Fruit fly (Drosophila melanogaster) whole organism, prepupa: Measurements from ENCODE around the gene CG5639.

Experiments
- CG10631 ChIP-seq: fragments of 200-800 bp; sonication (Bioruptor generic); optimal IDR thresholded peaks from 2 replicates; lab custom pipeline; 2016; ENCODE audit warnings: missing biosample characterization, missing genetic modification characterization
- CG10669 ChIP-seq: fragments of 200-800 bp; sonication (Bioruptor generic); optimal IDR thresholded peaks from 3 replicates; lab custom pipeline; 2018; ENCODE audit warnings: missing biosample characterization, mild to moderate bottlenecking, missing genetic modification characterization, moderate library complexity
- CG11294 ChIP-seq: fragments of 200-800 bp; sonication (Bioruptor generic); IDR thresholded peaks from 2 replicates; pipeline ENCODE4 v1.3.6; 2022; ENCODE audit warnings: missing biosample characterization, missing genetic modification characterization
- CG11762 ChIP-seq: fragments of 200-800 bp; sonication (Bioruptor generic); optimal IDR thresholded peaks from 3 replicates; lab custom pipeline; 2016; ENCODE audit warnings: missing biosample characterization, missing genetic modification characterization; ENCODE audit not compliant: insufficient read depth
- CG16779 ChIP-seq: fragments of 200-800 bp; sonication (Bioruptor generic); optimal IDR thresholded peaks from 3 replicates; lab custom pipeline; 2017; ENCODE audit warnings: missing biosample characterization, mild to moderate bottlenecking, missing genetic modification characterization
- CG3032 ChIP-seq: fragments of 200-800 bp; optimal IDR thresholded peaks from 2 replicates; lab custom pipeline; 2019; ENCODE audit warnings: missing biosample characterization, mild to moderate bottlenecking, missing genetic modification characterization, moderate library complexity
- CG31627 ChIP-seq: fragments of 200-800 bp; sonication (Bioruptor generic); optimal IDR thresholded peaks from 3 replicates; lab custom pipeline; 2016; ENCODE audit warnings: missing biosample characterization, missing genetic modification characterization
- CG32006 ChIP-seq: fragments of 200-800 bp; sonication (Bioruptor generic); optimal IDR thresholded peaks from 3 replicates; lab custom pipeline; 2017; ENCODE audit warnings: missing biosample characterization, mild to moderate bottlenecking, missing genetic modification characterization
- CG34406 ChIP-seq: fragments of 200-800 bp; sonication (Bioruptor generic); optimal IDR thresholded peaks from 3 replicates; lab custom pipeline; 2016; ENCODE audit warnings: missing biosample characterization, missing genetic modification characterization
- CG3919 ChIP-seq: fragments of 200-800 bp; sonication (Bioruptor generic); optimal IDR thresholded peaks from 3 replicates; lab custom pipeline; 2016; ENCODE audit warnings: missing biosample characterization, missing genetic modification characterization
- CG4318 ChIP-seq: fragments of 200-800 bp; sonication (Bioruptor generic); optimal IDR thresholded peaks from 3 replicates; lab custom pipeline; 2017; ENCODE audit warnings: missing biosample characterization, mild to moderate bottlenecking, missing genetic modification characterization
- CG6163 ChIP-seq: fragments of 200-800 bp; sonication (Bioruptor generic); IDR thresholded peaks from 3 replicates; pipeline ENCODE4 v1.3.6; 2022; ENCODE audit warnings: missing biosample characterization, missing genetic modification characterization
- CG6792 ChIP-seq: fragments of 200-800 bp; sonication (Bioruptor generic); optimal IDR thresholded peaks from 3 replicates; lab custom pipeline; 2016; ENCODE audit warnings: missing biosample characterization, missing genetic modification characterization
- CG7368 ChIP-seq: fragments of 200-800 bp; sonication (Bioruptor generic); optimal IDR thresholded peaks from 3 replicates; lab custom pipeline; 2016; ENCODE audit warnings: missing biosample characterization, missing genetic modification characterization
- CG8119 ChIP-seq: fragments of 200-800 bp; sonication (Bioruptor generic); IDR thresholded peaks from 3 replicates; pipeline ENCODE4 v1.3.6; 2022; ENCODE audit warnings: missing biosample characterization, missing genetic modification characterization
- CG8319 ChIP-seq: fragments of 200-800 bp; sonication (Bioruptor generic); optimal IDR thresholded peaks from 3 replicates; lab custom pipeline; 2016; ENCODE audit warnings: missing biosample characterization, missing genetic modification characterization
- CG8632 ChIP-seq: fragments of 200-800 bp; sonication (Bioruptor generic); optimal IDR thresholded peaks from 3 replicates; lab custom pipeline; 2016; ENCODE audit warnings: missing biosample characterization, missing genetic modification characterization
- Eip78C ChIP-seq: fragments of 200-800 bp; sonication (Bioruptor generic); peaks from one replicate; lab custom pipeline; 2016; ENCODE audit warnings: missing biosample characterization, missing genetic modification characterization
- Ets21C ChIP-seq: fragments of 200-800 bp; sonication (Bioruptor generic); optimal IDR thresholded peaks from 3 replicates; lab custom pipeline; 2016; ENCODE audit warnings: missing biosample characterization, missing genetic modification characterization
- Gug ChIP-seq: fragments of 200-800 bp; sonication (Bioruptor generic); IDR thresholded peaks from 2 replicates; pipeline ENCODE4 v1.3.6; 2022; ENCODE audit warnings: missing biosample characterization, missing genetic modification characterization
- Hr39 ChIP-seq: fragments of 200-800 bp; sonication (Bioruptor generic); optimal IDR thresholded peaks from 2 replicates; lab custom pipeline; 2016; ENCODE audit warnings: missing biosample characterization, missing genetic modification characterization
- Lpt ChIP-seq: fragments of 200-800 bp; sonication (Bioruptor generic); optimal IDR thresholded peaks from 3 replicates; lab custom pipeline; 2016; ENCODE audit warnings: missing biosample characterization, missing genetic modification characterization
- Met ChIP-seq: fragments of 200-800 bp; sonication (Bioruptor generic); optimal IDR thresholded peaks from 3 replicates; lab custom pipeline; 2016; ENCODE audit warnings: missing biosample characterization, missing genetic modification characterization
- OdsH ChIP-seq: fragments of 200-800 bp; sonication (Bioruptor generic); optimal IDR thresholded peaks from 3 replicates; lab custom pipeline; 2016; ENCODE audit warnings: missing biosample characterization, missing genetic modification characterization
- Smox ChIP-seq: fragments of 200-800 bp; sonication (Bioruptor generic); optimal IDR thresholded peaks from 3 replicates; lab custom pipeline; 2016; ENCODE audit warnings: missing biosample characterization, missing genetic modification characterization
- Sox102F ChIP-seq: fragments of 200-800 bp; sonication (Bioruptor generic); optimal IDR thresholded peaks from 2 replicates; lab custom pipeline; 2016; ENCODE audit warnings: missing biosample characterization, mild to moderate bottlenecking, missing genetic modification characterization
- Sox15 ChIP-seq: fragments of 200-800 bp; sonication (Bioruptor generic); optimal IDR thresholded peaks from 3 replicates; lab custom pipeline; 2016; ENCODE audit warnings: missing biosample characterization, missing genetic modification characterization
- acj6 ChIP-seq: fragments of 200-800 bp; sonication (Bioruptor generic); optimal IDR thresholded peaks from 3 replicates; lab custom pipeline; 2016; ENCODE audit warnings: missing biosample characterization, missing genetic modification characterization
- cyc ChIP-seq: fragments of 200-800 bp; sonication (Bioruptor generic); optimal IDR thresholded peaks from 3 replicates; lab custom pipeline; 2016; ENCODE audit warnings: missing biosample characterization, missing genetic modification characterization
- eg ChIP-seq: fragments of 200-800 bp; sonication (Bioruptor generic); IDR thresholded peaks from 3 replicates; pipeline ENCODE4 v1.3.6; 2022; ENCODE audit warnings: missing biosample characterization, missing genetic modification characterization
- esn ChIP-seq: fragments of 200-800 bp; sonication (Bioruptor generic); optimal IDR thresholded peaks from 2 replicates; lab custom pipeline; 2016; ENCODE audit warnings: missing biosample characterization, mild to moderate bottlenecking, missing genetic modification characterization, moderate library complexity
- fd85E ChIP-seq: fragments of 200-800 bp; sonication (Bioruptor generic); optimal IDR thresholded peaks from 3 replicates; lab custom pipeline; 2016; ENCODE audit warnings: missing biosample characterization, missing genetic modification characterization
- lz ChIP-seq: fragments of 200-800 bp; sonication (Bioruptor generic); optimal IDR thresholded peaks from 3 replicates; lab custom pipeline; 2016; ENCODE audit warnings: missing biosample characterization, missing genetic modification characterization
- salr ChIP-seq, 2 experiments: fragments of 200-800 bp; sonication (Bioruptor generic); optimal IDR thresholded peaks; 3 replicates each; lab custom pipeline; 2016 to 2018; ENCODE audit warnings: missing biosample characterization in 2 of 2, missing genetic modification characterization in 2 of 2, mild to moderate bottlenecking in 1 of 2
- ss ChIP-seq, 2 experiments: fragments of 200-800 bp; sonication (Bioruptor generic); optimal IDR thresholded peaks; 2 replicates in 1 of 2; 3 replicates in 1 of 2; lab custom pipeline; 2017 to 2018; ENCODE audit warnings: mild to moderate bottlenecking in 2 of 2, missing biosample characterization in 2 of 2, missing genetic modification characterization in 2 of 2, moderate library complexity in 1 of 2
- svp ChIP-seq: fragments of 200-800 bp; sonication (Bioruptor generic); peaks from one replicate; lab custom pipeline; 2016; ENCODE audit warnings: missing biosample characterization, missing genetic modification characterization

CG5639 gene

DNA sequence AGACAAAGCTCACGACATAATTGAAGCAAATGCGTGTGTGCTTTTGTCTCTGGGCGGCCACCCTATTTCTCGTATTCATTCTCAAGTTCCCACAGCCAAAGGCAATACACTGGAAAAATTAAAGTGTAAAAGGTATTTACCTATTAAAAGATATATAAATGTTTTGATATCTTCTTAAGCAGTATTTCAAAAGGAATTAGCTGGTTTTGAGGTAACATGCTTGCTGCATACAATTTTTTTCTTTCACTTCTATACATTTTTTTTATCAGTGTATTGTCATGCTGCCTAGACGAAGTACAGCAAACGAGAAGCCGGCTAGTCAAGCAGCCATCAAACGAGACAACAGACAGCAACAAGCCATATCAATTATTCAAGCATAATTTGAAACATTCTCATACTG, 17.9 kb upstream of the CG5639 start:
- peak; percentile 42 for TF ChIP-seq svp (GFP tag; lab: Kevin White, UChicago)
- TF ChIP-seq CG34406 (GFP tag; lab: Kevin White, UChicago) = no peak
- TF ChIP-seq CG3919 (GFP tag; lab: Kevin White, UChicago) = no peak
- no peak for TF ChIP-seq Hr39 (GFP tag; lab: Kevin White, UChicago)
- no peak for TF ChIP-seq CG6792 (GFP tag; lab: Kevin White, UChicago)
- TF ChIP-seq CG16779 = no peak
- no peak for TF ChIP-seq CG6163 (GFP tag; lab: Robert Waterston, UW)
- no peak for TF ChIP-seq CG11294 (GFP tag; lab: Robert Waterston, UW)
- TF ChIP-seq CG31627 = no peak
- no peak for TF ChIP-seq CG7368
- no peak for TF ChIP-seq Lpt (GFP tag; lab: Kevin White, UChicago)
- no peak for TF ChIP-seq OdsH (GFP tag; lab: Kevin White, UChicago)
- TF ChIP-seq Gug (GFP tag; lab: Robert Waterston, UW) = no peak
- no peak for TF ChIP-seq esn (GFP tag; lab: Kevin White, UChicago)
- no peak for TF ChIP-seq CG10669 (GFP tag; lab: Kevin White, UChicago)
- no peak for TF ChIP-seq ss (GFP tag; optimal IDR thresholded peaks at IDR 0.05; lab: Kevin White, UChicago)
- TF ChIP-seq Smox (GFP tag; lab: Kevin White, UChicago) = no peak
- no peak for TF ChIP-seq CG8319 (GFP tag; lab: Kevin White, UChicago)
- no peak for TF ChIP-seq Ets21C
- no peak for TF ChIP-seq CG3032 (tag; lab: Kevin White, UChicago)
- TF ChIP-seq CG8119 (GFP tag; lab: Robert Waterston, UW) = no peak
- no peak for TF ChIP-seq fd85E (GFP tag; lab: Kevin White, UChicago)
- TF ChIP-seq lz = no peak
- TF ChIP-seq Met (GFP tag; lab: Kevin White, UChicago) = peak; percentile 18
- no peak for TF ChIP-seq CG10631 (GFP tag; lab: Kevin White, UChicago)
- no peak for TF ChIP-seq salr (GFP tag; optimal IDR thresholded peaks at IDR 0.05; lab: Kevin White, UChicago)
- TF ChIP-seq Sox15 (GFP tag; lab: Kevin White, UChicago) = no peak
- TF ChIP-seq cyc (GFP tag; lab: Kevin White, UChicago) = no peak
- TF ChIP-seq Eip78C = peak; percentile 39
- TF ChIP-seq CG8632 (GFP tag; lab: Kevin White, UChicago) = no peak
- 0 out of 3 replicates have a peak, but pooled peaks have one; percentile 24 for TF ChIP-seq eg (GFP tag; lab: Robert Waterston, UW)
- TF ChIP-seq CG4318 = no peak
- no peak for TF ChIP-seq CG32006 (GFP tag; lab: Kevin White, UChicago)
- TF ChIP-seq Sox102F (GFP tag; lab: Kevin White, UChicago) = no peak

DNA sequence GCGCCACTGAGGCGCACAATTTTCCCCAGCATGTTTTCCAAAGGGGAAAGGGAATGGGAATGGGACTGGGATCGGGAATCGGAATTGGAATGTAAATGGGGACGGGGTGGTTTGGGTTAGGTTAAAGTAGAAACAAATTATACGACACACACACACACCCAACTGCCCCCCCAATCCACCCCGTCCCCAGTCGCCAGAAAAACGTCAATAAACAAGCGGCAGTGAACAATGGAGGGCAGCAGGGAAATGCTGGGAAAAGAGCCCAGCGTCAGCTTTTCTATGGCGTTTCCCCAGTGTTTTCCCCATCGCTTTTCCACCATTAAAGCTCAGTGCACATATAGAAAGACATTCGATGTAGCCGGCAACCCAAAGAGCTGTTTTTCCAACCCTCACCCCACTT, 14.7 kb upstream of the CG5639 start:
- peak; percentile 15 for TF ChIP-seq svp (GFP tag; lab: Kevin White, UChicago)
- no peak for TF ChIP-seq Ets21C

DNA sequence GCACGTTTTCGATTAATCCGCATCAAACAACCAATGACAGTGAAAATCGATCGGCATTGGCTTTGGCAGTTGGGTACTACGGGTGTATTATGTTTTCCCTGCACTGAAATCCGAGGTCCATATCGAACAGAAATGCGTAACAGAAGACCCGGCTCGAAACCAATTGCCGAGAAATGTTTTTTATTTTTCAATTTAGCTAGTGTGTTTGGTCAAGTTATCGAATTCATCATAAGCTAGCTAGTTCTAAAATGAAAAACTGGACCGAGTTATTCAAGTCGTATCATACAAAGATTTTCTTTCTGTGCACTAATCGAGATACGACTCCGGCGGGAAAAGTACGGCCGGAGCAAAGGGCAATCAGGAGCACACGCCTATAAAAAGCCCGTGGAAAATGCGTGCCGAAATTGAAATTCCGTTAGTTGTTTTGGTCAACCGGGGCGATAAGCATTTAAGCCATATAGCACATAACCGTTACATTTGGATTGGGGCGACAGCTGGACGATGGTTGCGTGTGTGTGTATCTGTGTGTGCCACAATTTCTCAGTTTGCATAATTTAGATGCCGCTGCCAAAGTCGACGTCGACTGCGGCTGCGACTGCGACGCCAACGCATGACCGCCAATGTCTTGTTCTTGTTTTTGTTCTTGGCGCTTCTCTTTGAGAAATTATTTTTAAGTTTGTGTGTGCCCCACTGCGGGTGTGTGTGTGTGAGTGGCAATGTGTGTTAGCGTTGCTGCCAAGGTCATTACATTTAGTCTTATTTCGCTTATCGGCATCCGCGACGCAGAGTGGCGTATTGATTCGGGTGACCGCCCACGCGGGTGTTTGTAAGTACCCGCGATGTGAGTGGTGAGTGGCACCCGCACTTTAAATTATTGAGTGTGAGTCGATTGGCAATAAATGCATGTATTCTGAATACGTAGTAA, 13.4 kb upstream of the CG5639 start:
- TF ChIP-seq Ets21C (no peak), acj6 (GFP tag; lab: Kevin White, UChicago) (no peak), CG11762 (GFP tag; lab: Kevin White, UChicago) (no peak), cyc (GFP tag; lab: Kevin White, UChicago) (no peak), Sox15 (GFP tag; lab: Kevin White, UChicago) (no peak), svp (GFP tag; lab: Kevin White, UChicago) (no peak)
